Fruit fly (Drosophila melanogaster) whole organism, pupa: ENCODE measurements around the gene CG17746.

ENCODE experiments used
- CG13204 ChIP-seq: fragments of 200-800 bp; sonication (Bioruptor generic); optimal IDR thresholded peaks from 2 replicates; lab custom pipeline; 2018; ENCODE audit warnings: missing biosample characterization, mild to moderate bottlenecking, missing genetic modification characterization, moderate library complexity
- CG14655 ChIP-seq: fragments of 200-800 bp; sonication (Bioruptor generic); optimal IDR thresholded peaks from 3 replicates; lab custom pipeline; 2017; ENCODE audit warnings: mild to moderate bottlenecking, missing biosample characterization, missing genetic modification reagents, missing genetic modification characterization
- CG32121 ChIP-seq: fragments of 200-800 bp; sonication (Bioruptor generic); IDR thresholded peaks from 2 replicates; pipeline ENCODE4 v1.3.6; 2022; ENCODE audit warnings: missing biosample characterization, missing genetic modification characterization
- CG34367 ChIP-seq: fragments of 200-800 bp; sonication (Bioruptor generic); optimal IDR thresholded peaks from 2 replicates; lab custom pipeline; 2018; ENCODE audit warnings: missing biosample characterization, mild to moderate bottlenecking, missing genetic modification characterization
- CG4496 ChIP-seq: fragments of 200-800 bp; sonication (Bioruptor generic); IDR thresholded peaks from 3 replicates; pipeline ENCODE4 v1.3.6; 2022; ENCODE audit warnings: missing biosample characterization, missing genetic modification characterization
- CG8159 ChIP-seq: fragments of 200-800 bp; sonication (Bioruptor generic); optimal IDR thresholded peaks from 3 replicates; lab custom pipeline; 2018; ENCODE audit warnings: missing biosample characterization, mild to moderate bottlenecking, missing genetic modification characterization, moderate library complexity
- CG8301 ChIP-seq: fragments of 200-800 bp; sonication (Bioruptor generic); optimal IDR thresholded peaks from 2 replicates; lab custom pipeline; 2018; ENCODE audit warnings: missing biosample characterization, mild to moderate bottlenecking, missing genetic modification characterization
- CG9948 ChIP-seq: fragments of 200-800 bp; sonication (Bioruptor generic); optimal IDR thresholded peaks from 2 replicates; lab custom pipeline; 2018; ENCODE audit warnings: missing biosample characterization, mild to moderate bottlenecking, missing genetic modification characterization, moderate library complexity
- D1 ChIP-seq: fragments of 200-800 bp; sonication (Bioruptor generic); optimal IDR thresholded peaks from 2 replicates; lab custom pipeline; 2018; ENCODE audit warnings: missing biosample characterization, mild to moderate bottlenecking, missing genetic modification characterization, moderate library complexity
- EcR ChIP-seq: fragments of 200-800 bp; sonication (Bioruptor generic); optimal IDR thresholded peaks from 3 replicates; lab custom pipeline; 2019; ENCODE audit warnings: missing biosample characterization, missing genetic modification characterization, mild to moderate bottlenecking, moderate library complexity, missing genetic modification reagents
- Pif1A ChIP-seq: fragments of 200-800 bp; sonication (Bioruptor generic); optimal IDR thresholded peaks from 3 replicates; lab custom pipeline; 2016; ENCODE audit warnings: missing biosample characterization, missing genetic modification characterization
- Pif1B ChIP-seq: fragments of 200-800 bp; sonication (Bioruptor generic); optimal IDR thresholded peaks from 3 replicates; lab custom pipeline; 2016; ENCODE audit warnings: missing biosample characterization, missing genetic modification characterization
- gl ChIP-seq: fragments of 200-800 bp; sonication (Bioruptor generic); optimal IDR thresholded peaks from 2 replicates; lab custom pipeline; 2018; ENCODE audit warnings: missing biosample characterization, mild to moderate bottlenecking, missing genetic modification characterization
- rn ChIP-seq: fragments of 200-800 bp; sonication (Bioruptor generic); IDR thresholded peaks from 2 replicates; pipeline ENCODE4 v1.3.6; 2022; ENCODE audit warnings: missing biosample characterization, missing genetic modification characterization

DNA sequence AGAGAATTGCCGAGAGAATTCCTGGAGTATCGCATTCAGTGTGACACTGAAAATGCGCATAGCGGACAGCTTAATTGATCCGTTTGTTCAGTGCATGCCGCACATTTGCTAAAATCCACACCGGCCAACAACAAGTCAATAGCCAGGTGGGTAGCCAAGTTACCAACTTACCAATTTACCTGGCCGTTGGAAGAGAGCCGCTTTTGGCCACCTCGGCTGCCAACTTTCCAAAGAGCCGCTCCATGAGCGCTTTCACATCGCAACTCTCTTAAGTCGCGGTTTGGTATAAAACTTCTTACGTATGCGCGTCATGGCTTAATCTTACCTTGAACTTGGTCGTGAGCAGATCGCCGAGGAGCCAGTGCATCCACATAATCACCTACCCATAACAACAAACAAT lies 40.6 kb upstream of the CG17746 start, which contains the start of gene CG12017:
- TF ChIP-seq CG13204 (GFP tag; lab: Kevin White, UChicago) (no peak), rn (GFP tag; lab: Robert Waterston, UW) (no peak), Pif1B (no peak), D1 (no peak), Pif1A (GFP tag; lab: Kevin White, UChicago) (no peak), EcR (no peak), gl (tag; lab: Kevin White, UChicago) (no peak), CG34367 (tag; lab: Kevin White, UChicago) (no peak), CG4496 (GFP tag; lab: Robert Waterston, UW) (no peak), CG9948 (no peak), CG14655 (GFP tag; lab: Kevin White, UChicago) (no peak), CG32121 (GFP tag; lab: Robert Waterston, UW) (no peak), CG8159 (no peak), CG8301 (tag; lab: Kevin White, UChicago) (no peak)
